Worm (Caenorhabditis elegans): Measurements from ENCODE around the gene mam-4.

Gene mam-4

ce11 chrV:11247846-11248245 is at the start of gene mam-4:
TSS of gene mam-4 (plus strand) at chrV:11248146.
- TF ChIP-seq pag-3 (tag; optimal IDR thresholded peaks at IDR 0.05; ENCODE audit: borderline replicate concordance) (no peak), ceh-24 (tag; optimal IDR thresholded peaks at IDR 0.05) (no peak), gmeb-2 (tag; optimal IDR thresholded peaks at IDR 0.05) (no peak), nhr-232 (tag; optimal IDR thresholded peaks at IDR 0.05) (no peak), unc-86 (tag; optimal IDR thresholded peaks at IDR 0.05) (no peak), ceh-31 (tag; optimal IDR thresholded peaks at IDR 0.05) (no peak), fkh-6 (tag; optimal IDR thresholded peaks at IDR 0.05) (no peak), hlh-8 (tag; optimal IDR thresholded peaks at IDR 0.05) (no peak), hlh-6 (tag; optimal IDR thresholded peaks at IDR 0.05) (no peak), dmd-4 (tag; optimal IDR thresholded peaks at IDR 0.05; ENCODE audit: borderline replicate concordance) (no peak), syd-9 (tag; optimal IDR thresholded peaks at IDR 0.05) (no peak), unc-55 (GFP tag; optimal IDR thresholded peaks at IDR 0.05) (no peak), pax-1 (tag; optimal IDR thresholded peaks at IDR 0.05) (no peak), ceh-30 (tag; optimal IDR thresholded peaks at IDR 0.05) (no peak), sdc-2 (tag; optimal IDR thresholded peaks at IDR 0.05) (no peak), ttx-3 (tag; optimal IDR thresholded peaks at IDR 0.05) (no peak), ref-2 (tag; optimal IDR thresholded peaks at IDR 0.05) (no peak), ets-4 (tag; optimal IDR thresholded peaks at IDR 0.05) (no peak)

ce11 chrV:11199497-11199896 is 48.4 kb upstream of the mam-4 start:
- no peak for TF ChIP-seq ceh-2 (tag; optimal IDR thresholded peaks at IDR 0.05)
- no peak for TF ChIP-seq ama-1 (optimal IDR thresholded peaks at IDR 0.05)
- TF ChIP-seq tbx-2 (tag; optimal IDR thresholded peaks at IDR 0.05), result no peak
- TF ChIP-seq ttx-3 (tag; optimal IDR thresholded peaks at IDR 0.05), result no peak
- no peak for TF ChIP-seq ahr-1 (tag; optimal IDR thresholded peaks at IDR 0.05)
- no peak for TF ChIP-seq madf-2 (tag; optimal IDR thresholded peaks at IDR 0.05)
- TF ChIP-seq nfya-1 (tag; optimal IDR thresholded peaks at IDR 0.05), result no peak
- no peak for TF ChIP-seq nhr-232 (tag; optimal IDR thresholded peaks at IDR 0.05)
- TF ChIP-seq hlh-15 (tag; optimal IDR thresholded peaks at IDR 0.05), result no peak
- no peak for TF ChIP-seq sox-2 (GFP tag; IDR thresholded peaks at IDR 0.05)
- TF ChIP-seq T23F11.4 (GFP tag; optimal IDR thresholded peaks at IDR 0.05), result no peak
- TF ChIP-seq hlh-6 (tag; optimal IDR thresholded peaks at IDR 0.05), result no peak
- no peak for TF ChIP-seq fkh-6 (tag; optimal IDR thresholded peaks at IDR 0.05)
- TF ChIP-seq fkh-10 (GFP tag; optimal IDR thresholded peaks at IDR 0.05), result no peak
- no peak for TF ChIP-seq hlh-8 (tag; optimal IDR thresholded peaks at IDR 0.05)
- no peak for TF ChIP-seq hlh-30 (tag; optimal IDR thresholded peaks at IDR 0.05; ENCODE audit: insufficient read depth)
- no peak for TF ChIP-seq ets-4 (tag; optimal IDR thresholded peaks at IDR 0.05)
- no peak for TF ChIP-seq ceh-31 (tag; optimal IDR thresholded peaks at IDR 0.05)

- TF ChIP-seq npax-4 (tag; optimal IDR thresholded peaks at IDR 0.05), result no peak
- no peak for TF ChIP-seq T23F11.4 (GFP tag; optimal IDR thresholded peaks at IDR 0.05)
- no peak for TF ChIP-seq ama-1 (optimal IDR thresholded peaks at IDR 0.05)
- TF ChIP-seq unc-86 (tag; optimal IDR thresholded peaks at IDR 0.05), result no peak
- TF ChIP-seq ceh-30 (tag; optimal IDR thresholded peaks at IDR 0.05), result no peak
- TF ChIP-seq ceh-45 (GFP tag; IDR thresholded peaks at IDR 0.05), result no peak
- no peak for TF ChIP-seq ceh-9 (tag; optimal IDR thresholded peaks at IDR 0.05)
- TF ChIP-seq ceh-18 (tag; optimal IDR thresholded peaks at IDR 0.05), result no peak
- no peak for TF ChIP-seq ahr-1 (tag; optimal IDR thresholded peaks at IDR 0.05)
- no peak for TF ChIP-seq hlh-6 (tag; optimal IDR thresholded peaks at IDR 0.05)
- TF ChIP-seq ceh-48 (tag; optimal IDR thresholded peaks at IDR 0.05), result no peak
- TF ChIP-seq C08G9.2 (tag; optimal IDR thresholded peaks at IDR 0.05), result no peak
Measured at ce11 chrV:11200316-11200715, 47.6 kb upstream of the mam-4 start, which contains the start of gene K10D6.3. TSS of gene K10D6.3 (plus strand) at chrV:11200616.

- TF ChIP-seq ref-2 (tag; optimal IDR thresholded peaks at IDR 0.05) (no peak), elt-2 (tag; optimal IDR thresholded peaks at IDR 0.05) (peak; percentile 49)
Measured at ce11 chrV:11201826-11202565, 46.0 kb upstream of the mam-4 start, which contains the start of gene K10D6.4. TSS of gene K10D6.4 (plus strand) at chrV:11201925.

Data from whole organism, late embryonic.